Fruit fly (Drosophila melanogaster): ENCODE measurements around the gene CG13284.

dm6 chr2L:16842505-16842904 is 6.0 kb downstream of the CG13284 start:
- TF ChIP-seq bab1 (GFP tag; optimal IDR thresholded peaks at IDR 0.05) (no peak), CG11617 (GFP tag; optimal IDR thresholded peaks at IDR 0.05) (no peak), CG1620 (GFP tag; optimal IDR thresholded peaks at IDR 0.05) (no peak), kay (GFP tag; ENCODE audit: borderline replicate concordance) (no peak), CG33017 (tag; optimal IDR thresholded peaks at IDR 0.05) (no peak), cic (GFP tag; optimal IDR thresholded peaks at IDR 0.05) (no peak), CG7045 (GFP tag; optimal IDR thresholded peaks at IDR 0.05) (no peak), pad (GFP tag; optimal IDR thresholded peaks at IDR 0.05) (no peak), Mnt (GFP tag; optimal IDR thresholded peaks at IDR 0.05) (no peak), ovo (GFP tag; optimal IDR thresholded peaks at IDR 0.05) (no peak)

Measured in whole organism, adult.